Worm (Caenorhabditis elegans): ENCODE data around the gene T23F2.4.

The T23F2.4 gene

ce11 chrX:5517063-5517462, 2.2 kb upstream of the T23F2.4 start, which contains the start of gene T23F2.5:
T23F2.5 (minus strand) TSS chrX:5517163.
- TF ChIP-seq ztf-28 (GFP tag; IDR thresholded peaks at IDR 0.05) (no peak), cebp-1 (GFP tag; IDR thresholded peaks at IDR 0.05) (no peak), cebp-1 (tag; optimal IDR thresholded peaks at IDR 0.05) (peak; percentile 39), F22D6.2 (tag; optimal IDR thresholded peaks at IDR 0.05) (no peak)

- no peak for TF ChIP-seq nhr-27 (tag; optimal IDR thresholded peaks at IDR 0.05)
- TF ChIP-seq F23B12.7 (tag; optimal IDR thresholded peaks at IDR 0.05; ENCODE audit: insufficient read depth) = no peak
- TF ChIP-seq mes-4 (tag; optimal IDR thresholded peaks at IDR 0.05) = no peak
- no peak for TF ChIP-seq let-526 (GFP tag; IDR thresholded peaks at IDR 0.05)
- TF ChIP-seq ceh-58 (GFP tag; IDR thresholded peaks at IDR 0.05) = no peak
- no peak for TF ChIP-seq lsl-1 (GFP tag; optimal IDR thresholded peaks at IDR 0.05)
- no peak for TF ChIP-seq cebp-2 (GFP tag; IDR thresholded peaks at IDR 0.05)
- TF ChIP-seq attf-5 (GFP tag; optimal IDR thresholded peaks at IDR 0.05) = no peak
- no peak for TF ChIP-seq xnd-1 (tag; optimal IDR thresholded peaks at IDR 0.05)
- TF ChIP-seq F39B2.1 (GFP tag; IDR thresholded peaks at IDR 0.05) = no peak
- TF ChIP-seq cebp-1 (GFP tag; IDR thresholded peaks at IDR 0.05) = no peak
- no peak for TF ChIP-seq cebp-1 (tag; optimal IDR thresholded peaks at IDR 0.05)
- no peak for TF ChIP-seq Y79H2A.3 (GFP tag; conservative IDR thresholded peaks at IDR 0.05)
- TF ChIP-seq attf-6 (GFP tag; IDR thresholded peaks at IDR 0.05) = no peak
- no peak for TF ChIP-seq F37B4.10 (GFP tag; IDR thresholded peaks at IDR 0.05)
- no peak for TF ChIP-seq nfya-1 (tag; optimal IDR thresholded peaks at IDR 0.05; ENCODE audit: borderline replicate concordance, insufficient read depth)
- no peak for TF ChIP-seq Y53G8AR.9 (GFP tag; conservative IDR thresholded peaks at IDR 0.05)
- no peak for TF ChIP-seq dox-1 (GFP tag; IDR thresholded peaks at IDR 0.05)
- TF ChIP-seq hmg-20 (GFP tag; IDR thresholded peaks at IDR 0.05) = no peak
- no peak for TF ChIP-seq B0261.1 (tag; optimal IDR thresholded peaks at IDR 0.05)
- no peak for TF ChIP-seq F55B11.4 (tag; optimal IDR thresholded peaks at IDR 0.05; ENCODE audit: borderline replicate concordance, insufficient read depth)
These were observed 1.5 kb upstream of the T23F2.4 start for ce11 chrX:5516365-5516764.

- TF ChIP-seq ets-4 (GFP tag; optimal IDR thresholded peaks at IDR 0.05) = no peak
These were observed 575 bp upstream of the T23F2.4 start for ce11 chrX:5515459-5515858.

- no peak for TF ChIP-seq snpc-1.1 (tag; optimal IDR thresholded peaks at IDR 0.05; ENCODE audit: insufficient read depth)
- TF ChIP-seq cebp-1 (GFP tag; IDR thresholded peaks at IDR 0.05) = peak; percentile 32; the same call in 1 of the 2 replicates
- peak; percentile 72 for TF ChIP-seq cebp-1 (tag; optimal IDR thresholded peaks at IDR 0.05)
These were observed 538 bp downstream of the T23F2.4 start for ce11 chrX:5514346-5514745.

- no peak for TF ChIP-seq ZK185.1 (tag; optimal IDR thresholded peaks at IDR 0.05; ENCODE audit: poor library complexity, severe bottlenecking)
These were observed 2.2 kb downstream of the T23F2.4 start for ce11 chrX:5512707-5513106.

ce11 chrX:5512227-5512626, 2.7 kb downstream of the T23F2.4 start, which contains the start of gene T23F2.3:
T23F2.3 (minus strand) TSS chrX:5512327.
- no peak for TF ChIP-seq him-1 (tag; optimal IDR thresholded peaks at IDR 0.05)
- no peak for TF ChIP-seq T07F8.4 (tag; optimal IDR thresholded peaks at IDR 0.05)
- TF ChIP-seq rpc-1 (optimal IDR thresholded peaks at IDR 0.05) = no peak
- TF ChIP-seq rpc-1 (tag; optimal IDR thresholded peaks at IDR 0.05) = no peak
- no peak for TF ChIP-seq nhr-27 (tag; optimal IDR thresholded peaks at IDR 0.05)
- no peak for TF ChIP-seq lsy-27 (tag; optimal IDR thresholded peaks at IDR 0.05; ENCODE audit: borderline replicate concordance, insufficient read depth)
- no peak for TF ChIP-seq ztf-28 (GFP tag; IDR thresholded peaks at IDR 0.05)
- TF ChIP-seq nhr-90 (tag; optimal IDR thresholded peaks at IDR 0.05) = no peak
- no peak for TF ChIP-seq chd-7 (tag; optimal IDR thresholded peaks at IDR 0.05)
- no peak for TF ChIP-seq mcd-1 (GFP tag; IDR thresholded peaks at IDR 0.05)
- no peak for TF ChIP-seq Y53F4B.3 (GFP tag; IDR thresholded peaks at IDR 0.05)
- TF ChIP-seq hlh-26 (GFP tag; conservative IDR thresholded peaks at IDR 0.05) = no peak
- TF ChIP-seq madf-3 (GFP tag; IDR thresholded peaks at IDR 0.05) = no peak
- TF ChIP-seq nhr-179 (tag; optimal IDR thresholded peaks at IDR 0.05) = no peak
- TF ChIP-seq cebp-1 (GFP tag; IDR thresholded peaks at IDR 0.05) = no peak
- no peak for TF ChIP-seq cebp-1 (tag; optimal IDR thresholded peaks at IDR 0.05)
- no peak for TF ChIP-seq athp-1 (tag; optimal IDR thresholded peaks at IDR 0.05)
- TF ChIP-seq nfya-1 (tag; optimal IDR thresholded peaks at IDR 0.05; ENCODE audit: borderline replicate concordance, insufficient read depth) = no peak
- no peak for TF ChIP-seq C06A6.2 (GFP tag; conservative IDR thresholded peaks at IDR 0.05)
- TF ChIP-seq F55B11.4 (tag; optimal IDR thresholded peaks at IDR 0.05; ENCODE audit: borderline replicate concordance, insufficient read depth) = no peak
